Worm (Caenorhabditis elegans): ENCODE measurements around the gene K08F8.15.

DNA sequence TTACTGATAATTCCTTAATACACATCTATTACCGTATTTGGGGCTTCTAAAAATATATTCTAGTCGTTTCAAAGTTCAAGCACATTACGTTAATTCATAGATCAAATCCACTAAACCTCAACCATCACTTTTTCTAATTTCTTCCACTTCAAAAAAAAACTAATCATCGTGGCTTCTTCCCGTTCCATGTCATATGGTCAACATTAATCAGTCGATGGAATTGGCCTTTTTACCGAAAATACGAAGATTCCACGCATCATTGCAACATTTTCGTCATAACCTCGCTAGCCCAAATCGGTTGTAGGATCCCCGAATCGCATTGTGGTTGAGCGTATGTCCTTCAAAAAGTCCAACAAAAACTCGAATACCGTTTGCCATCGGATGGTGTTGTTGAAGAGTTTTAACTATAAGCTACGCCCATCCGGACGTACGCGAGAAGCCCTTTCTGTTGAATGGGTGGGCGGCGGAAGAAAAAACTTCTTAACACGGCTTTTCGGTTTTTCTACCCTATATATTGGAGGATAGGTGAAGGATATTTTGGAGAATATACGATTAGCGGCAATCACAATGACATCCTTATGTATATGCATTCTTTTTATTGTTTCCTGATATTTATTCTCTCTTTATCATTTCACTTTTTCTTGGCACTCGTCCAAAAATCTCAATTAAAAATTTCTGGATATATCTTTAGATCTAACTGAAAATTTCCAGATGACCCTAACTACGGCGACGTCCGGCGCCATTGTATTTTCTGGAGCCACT, 34.1 kb upstream of the K08F8.15 start, which contains the start of gene rol-6:
- TF ChIP-seq skn-1 (tag; optimal IDR thresholded peaks at IDR 0.05), result no peak
- TF ChIP-seq nhr-237 (tag; optimal IDR thresholded peaks at IDR 0.05), result no peak
- no peak for TF ChIP-seq lsy-2 (tag; optimal IDR thresholded peaks at IDR 0.05)
- no peak for TF ChIP-seq pha-4 (GFP tag; IDR thresholded peaks at IDR 0.05)
- no peak for TF ChIP-seq pha-4 (tag; optimal IDR thresholded peaks at IDR 0.05)

Measured in whole organism, L4 larva.